Fruit fly (Drosophila melanogaster) whole organism, embryonic: ENCODE results near the gene Lamtor5.

Experiments
- Abd-B ChIP-seq: fragments of 200-800 bp; sonication (Bioruptor generic); optimal IDR thresholded peaks from 2 replicates; lab custom pipeline; 2018; ENCODE audit warnings: missing biosample characterization, mild to moderate bottlenecking, missing genetic modification characterization, moderate library complexity
- CG11504 ChIP-seq: fragments of 200-800 bp; sonication (Bioruptor generic); optimal IDR thresholded peaks from 3 replicates; lab custom pipeline; 2019; ENCODE audit warnings: missing biosample characterization, mild to moderate bottlenecking, missing genetic modification characterization, moderate library complexity
- CG12071 ChIP-seq: fragments of 200-800 bp; sonication (Bioruptor generic); optimal IDR thresholded peaks from 3 replicates; lab custom pipeline; 2018; ENCODE audit warnings: missing biosample characterization, mild to moderate bottlenecking, missing genetic modification characterization
- CG12942 ChIP-seq: fragments of 200-800 bp; sonication (Bioruptor generic); optimal IDR thresholded peaks from 3 replicates; lab custom pipeline; 2016; ENCODE audit warnings: missing biosample characterization, missing genetic modification characterization
- CG13287 ChIP-seq: fragments of 200-800 bp; sonication (Bioruptor generic); IDR thresholded peaks from 2 replicates; pipeline ENCODE4 v1.3.6; 2022; ENCODE audit warnings: missing biosample characterization, missing genetic modification characterization; ENCODE audit not compliant: partially characterized antibody
- CG14667 ChIP-seq: fragments of 200-800 bp; sonication (Bioruptor generic); IDR thresholded peaks from 2 replicates; pipeline ENCODE4 v1.3.6; 2022; ENCODE audit warnings: missing biosample characterization, missing genetic modification characterization
- CG15514 ChIP-seq: fragments of 200-800 bp; sonication (Bioruptor generic); optimal IDR thresholded peaks from 3 replicates; lab custom pipeline; 2017; ENCODE audit warnings: missing biosample characterization, missing genetic modification characterization, mild to moderate bottlenecking, moderate library complexity, missing genetic modification reagents
- CG15696 ChIP-seq: fragments of 200-800 bp; sonication (Bioruptor generic); optimal IDR thresholded peaks from 2 replicates; lab custom pipeline; 2019; ENCODE audit warnings: missing biosample characterization, mild to moderate bottlenecking, missing genetic modification characterization, moderate library complexity
- CG16813 ChIP-seq: fragments of 200-800 bp; sonication (Bioruptor generic); IDR thresholded peaks from 3 replicates; pipeline ENCODE4 v1.3.6; 2022; ENCODE audit warnings: missing biosample characterization, missing genetic modification characterization; ENCODE audit not compliant: partially characterized antibody
- CG2116 ChIP-seq: fragments of 200-800 bp; sonication (Bioruptor generic); optimal IDR thresholded peaks from 3 replicates; lab custom pipeline; 2018; ENCODE audit warnings: missing biosample characterization, mild to moderate bottlenecking, missing genetic modification characterization
- CG2120 ChIP-seq: fragments of 200-800 bp; sonication (Bioruptor generic); optimal IDR thresholded peaks from 3 replicates; lab custom pipeline; 2016; ENCODE audit warnings: missing biosample characterization, missing genetic modification characterization
- CG3163 ChIP-seq: fragments of 200-800 bp; sonication (Bioruptor generic); optimal IDR thresholded peaks from 3 replicates; lab custom pipeline; 2016; ENCODE audit warnings: missing biosample characterization, missing genetic modification characterization
- CG4617 ChIP-seq: fragments of 200-800 bp; sonication (Bioruptor generic); optimal IDR thresholded peaks from 3 replicates; lab custom pipeline; 2016; ENCODE audit warnings: missing biosample characterization, missing genetic modification characterization, borderline replicate concordance
- CoRest ChIP-seq: fragments of 200-800 bp; sonication (Bioruptor generic); optimal IDR thresholded peaks from 3 replicates; lab custom pipeline; 2018; ENCODE audit warnings: missing biosample characterization, mild to moderate bottlenecking, missing genetic modification characterization, moderate library complexity
- Doc3 ChIP-seq: fragments of 200-800 bp; sonication (Bioruptor generic); IDR thresholded peaks from 3 replicates; pipeline ENCODE4 v1.3.6; 2022; ENCODE audit warnings: missing biosample characterization, missing genetic modification characterization; ENCODE audit not compliant: partially characterized antibody
- Dp ChIP-seq: fragments of 200-800 bp; sonication (Bioruptor generic); optimal IDR thresholded peaks from 2 replicates; lab custom pipeline; 2018; ENCODE audit warnings: missing biosample characterization, mild to moderate bottlenecking, missing genetic modification characterization, moderate library complexity
- Dref ChIP-seq: fragments of 200-800 bp; sonication (Bioruptor generic); IDR thresholded peaks from 2 replicates; pipeline ENCODE4 v1.3.6; 2022; ENCODE audit warnings: missing biosample characterization, missing genetic modification characterization
- E2f2 ChIP-seq: fragments of 200-800 bp; sonication (Bioruptor generic); IDR thresholded peaks from 2 replicates; pipeline ENCODE4 v1.3.6; 2022; ENCODE audit warnings: missing biosample characterization, missing genetic modification characterization
- Ets65A ChIP-seq: fragments of 200-800 bp; sonication (Bioruptor generic); peaks from one replicate; lab custom pipeline; 2016; ENCODE audit warnings: missing biosample characterization, missing genetic modification characterization
- Fer1 ChIP-seq: fragments of 200-800 bp; sonication (Bioruptor generic); optimal IDR thresholded peaks from 2 replicates; lab custom pipeline; 2017; ENCODE audit warnings: missing biosample characterization, mild to moderate bottlenecking, missing genetic modification characterization
- GATAe ChIP-seq: fragments of 200-800 bp; sonication (Bioruptor generic); conservative IDR thresholded peaks from 2 replicates; pipeline ENCODE4 v1.3.6; 2022; ENCODE audit warnings: missing biosample characterization, missing genetic modification characterization
- H2.0 ChIP-seq: fragments of 200-800 bp; sonication (Bioruptor generic); IDR thresholded peaks from 2 replicates; pipeline ENCODE4 v1.3.6; 2022; ENCODE audit warnings: missing biosample characterization, missing genetic modification characterization
- HmgZ ChIP-seq: fragments of 200-800 bp; sonication (Bioruptor generic); optimal IDR thresholded peaks from 2 replicates; lab custom pipeline; 2018; ENCODE audit warnings: missing biosample characterization, mild to moderate bottlenecking, missing genetic modification characterization
- MESR4 ChIP-seq: fragments of 200-800 bp; sonication (Bioruptor generic); optimal IDR thresholded peaks from 2 replicates; lab custom pipeline; 2018; ENCODE audit warnings: missing biosample characterization, mild to moderate bottlenecking, missing genetic modification characterization, moderate library complexity
- Pdp1 ChIP-seq, 2 experiments: fragments of 200-800 bp; sonication (Bioruptor generic); optimal IDR thresholded peaks; 3 replicates each; lab custom pipeline; 2016; ENCODE audit warnings: missing biosample characterization in 2 of 2, missing genetic modification characterization in 2 of 2, mild to moderate bottlenecking in 1 of 2, moderate library complexity in 1 of 2
- Spps ChIP-seq: fragments of 200-800 bp; sonication (Bioruptor generic); optimal IDR thresholded peaks from 2 replicates; lab custom pipeline; 2018; ENCODE audit warnings: missing biosample characterization, mild to moderate bottlenecking, missing genetic modification characterization
- Sry-β ChIP-seq: fragments of 200-800 bp; sonication (Bioruptor generic); optimal IDR thresholded peaks from 2 replicates; lab custom pipeline; 2018; ENCODE audit warnings: missing biosample characterization, mild to moderate bottlenecking, missing genetic modification characterization, moderate library complexity
- YL-1 ChIP-seq: fragments of 200-800 bp; sonication (Bioruptor generic); optimal IDR thresholded peaks from 3 replicates; lab custom pipeline; 2017; ENCODE audit warnings: missing biosample characterization, mild to moderate bottlenecking, missing genetic modification characterization
- bbx ChIP-seq: fragments of 200-800 bp; sonication (Bioruptor generic); IDR thresholded peaks from 2 replicates; pipeline ENCODE4 v1.3.6; 2022; ENCODE audit warnings: missing biosample characterization, missing genetic modification characterization; ENCODE audit not compliant: partially characterized antibody
- chm ChIP-seq: fragments of 200-800 bp; sonication (Bioruptor generic); IDR thresholded peaks from 2 replicates; pipeline ENCODE4 v1.3.6; 2022; ENCODE audit warnings: missing biosample characterization, missing genetic modification characterization
- fu2 ChIP-seq: fragments of 200-800 bp; sonication (Bioruptor generic); optimal IDR thresholded peaks from 2 replicates; lab custom pipeline; 2016; ENCODE audit warnings: missing biosample characterization, missing genetic modification characterization
- hb ChIP-seq: fragments of 200-800 bp; sonication (Bioruptor generic); IDR thresholded peaks from 3 replicates; pipeline ENCODE4 v1.3.6; 2022; ENCODE audit warnings: missing biosample characterization, missing genetic modification characterization; ENCODE audit not compliant: partially characterized antibody
- knrl ChIP-seq: fragments of 200-800 bp; sonication (Bioruptor generic); IDR thresholded peaks from 3 replicates; pipeline ENCODE4 v1.3.6; 2022; ENCODE audit warnings: missing biosample characterization, missing genetic modification characterization; ENCODE audit not compliant: partially characterized antibody
- nom ChIP-seq: fragments of 200-800 bp; sonication (Bioruptor generic); optimal IDR thresholded peaks from 2 replicates; lab custom pipeline; 2017; ENCODE audit warnings: missing biosample characterization, missing genetic modification characterization, mild to moderate bottlenecking, moderate library complexity, missing genetic modification reagents
- pzg ChIP-seq: fragments of 200-800 bp; sonication (Bioruptor generic); optimal IDR thresholded peaks from 3 replicates; lab custom pipeline; 2018; ENCODE audit warnings: missing biosample characterization, mild to moderate bottlenecking, missing genetic modification characterization, moderate library complexity
- sens ChIP-seq: fragments of 200-800 bp; sonication (Bioruptor generic); peaks from one replicate; lab custom pipeline; 2016; ENCODE audit warnings: missing biosample characterization, missing genetic modification characterization
- seq ChIP-seq: fragments of 200-800 bp; sonication (Bioruptor generic); IDR thresholded peaks from 2 replicates; pipeline ENCODE4 v1.3.6; 2022; ENCODE audit warnings: missing biosample characterization, missing genetic modification characterization
- slbo ChIP-seq: fragments of 200-800 bp; sonication (Bioruptor generic); IDR thresholded peaks from 2 replicates; pipeline ENCODE4 v1.3.6; 2022; ENCODE audit warnings: missing biosample characterization, missing genetic modification characterization
- stwl ChIP-seq: fragments of 200-800 bp; sonication (Bioruptor generic); optimal IDR thresholded peaks from 3 replicates; lab custom pipeline; 2018; ENCODE audit warnings: missing biosample characterization, mild to moderate bottlenecking, missing genetic modification characterization, moderate library complexity
- unc-4 ChIP-seq: fragments of 200-800 bp; sonication (Bioruptor generic); IDR thresholded peaks from 2 replicates; pipeline ENCODE4 v1.3.6; 2022; ENCODE audit warnings: missing biosample characterization, missing genetic modification characterization; ENCODE audit not compliant: partially characterized antibody
- zen2 ChIP-seq: fragments of 200-800 bp; sonication (Bioruptor generic); IDR thresholded peaks from 3 replicates; pipeline ENCODE4 v1.3.6; 2022; ENCODE audit warnings: missing biosample characterization, missing genetic modification characterization; ENCODE audit not compliant: partially characterized antibody

Gene Lamtor5

DNA sequence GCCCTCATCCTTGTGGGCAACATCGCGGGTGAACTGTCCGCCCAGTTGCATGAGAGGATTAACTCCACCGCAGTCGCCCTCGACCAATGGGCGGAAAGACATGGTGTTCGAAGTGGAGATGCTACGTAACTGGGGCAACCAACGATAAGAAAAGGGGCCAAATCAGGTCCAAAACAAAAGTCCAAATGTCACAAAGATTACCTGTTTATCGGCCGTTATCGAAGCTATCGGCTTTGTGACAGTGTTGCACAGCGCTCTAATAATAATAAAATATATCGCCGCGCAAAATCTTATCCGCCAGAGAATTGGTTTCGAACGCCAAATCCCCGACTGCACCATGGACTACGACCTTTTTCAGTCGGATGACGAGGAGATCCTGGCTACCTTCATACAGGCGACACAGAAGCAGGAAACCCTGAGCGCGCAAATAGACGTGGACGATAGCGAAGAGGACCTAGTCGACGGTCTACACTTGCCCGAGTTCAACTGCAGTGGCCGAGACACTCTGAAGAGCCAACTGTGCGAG, 9.9 kb upstream of the Lamtor5 start, which contains the start of the genes CG14803 and Pex5 (continued):
- TF ChIP-seq Abd-B (GFP tag; lab: Kevin White, UChicago), result no peak
- TF ChIP-seq H2.0, result 0 out of 2 replicates have a peak, but pooled peaks have one; percentile 14
- TF ChIP-seq chm (GFP tag; lab: Robert Waterston, UW), result no peak
- TF ChIP-seq Doc3 (GFP tag; lab: Robert Waterston, UW), result peak; percentile 39; the same call in 1 of the 3 replicates
- TF ChIP-seq CG15514 (GFP tag; lab: Kevin White, UChicago), result peak; percentile 44
- no peak for TF ChIP-seq CG12942 (GFP tag; lab: Kevin White, UChicago)
- TF ChIP-seq slbo (GFP tag; lab: Robert Waterston, UW), result 0 out of 2 replicates have a peak, but pooled peaks have one; percentile 12
- TF ChIP-seq CG13287 (GFP tag; lab: Robert Waterston, UW), result peak; percentile 73
- TF ChIP-seq seq (GFP tag; lab: Robert Waterston, UW), result no peak
- no peak for TF ChIP-seq CG15696
- peak; percentile 54; the same call in 2 of the 3 replicates for TF ChIP-seq hb (GFP tag; lab: Robert Waterston, UW)
- TF ChIP-seq CG14667 (GFP tag; lab: Robert Waterston, UW), result no peak
- peak in 1 of 2 experiments; percentile 63 for TF ChIP-seq Pdp1 (GFP tag; optimal IDR thresholded peaks at IDR 0.05; lab: Kevin White, UChicago)
- TF ChIP-seq Spps, result no peak
- peak; percentile 43 for TF ChIP-seq Ets65A (GFP tag; lab: Kevin White, UChicago)
- peak; percentile 33 for TF ChIP-seq Fer1 (GFP tag; lab: Kevin White, UChicago)
- peak; percentile 3 for TF ChIP-seq CoRest (tag; lab: Kevin White, UChicago)
- TF ChIP-seq E2f2, result peak; percentile 84
- TF ChIP-seq nom (GFP tag; lab: Kevin White, UChicago), result peak; percentile 25
- TF ChIP-seq CG11504 (tag; lab: Kevin White, UChicago), result no peak
- TF ChIP-seq bbx, result peak; percentile 68; the same call in 1 of the 2 replicates
- peak; percentile 79 for TF ChIP-seq YL-1 (GFP tag; lab: Kevin White, UChicago)
- peak; percentile 27 for TF ChIP-seq HmgZ (tag; lab: Kevin White, UChicago)
- no peak for TF ChIP-seq CG3163 (GFP tag; lab: Kevin White, UChicago)
- TF ChIP-seq zen2 (GFP tag; lab: Robert Waterston, UW), result peak; percentile 56; the same call in 2 of the 3 replicates
- peak; percentile 21; the same call in 1 of the 2 replicates for TF ChIP-seq GATAe (GFP tag; lab: Robert Waterston, UW)
- no peak for TF ChIP-seq fu2
- peak; percentile 59 for TF ChIP-seq CG2116 (GFP tag; lab: Kevin White, UChicago)
- TF ChIP-seq Sry-β (GFP tag; lab: Kevin White, UChicago), result peak; percentile 8
- peak; percentile 77 for TF ChIP-seq Dref (GFP tag; lab: Robert Waterston, UW)
- peak; percentile 65 for TF ChIP-seq unc-4 (GFP tag; lab: Robert Waterston, UW)
- peak; percentile 45; the same call in 2 of the 3 replicates for TF ChIP-seq knrl
- peak; percentile 41 for TF ChIP-seq CG4617 (GFP tag; lab: Kevin White, UChicago)
- peak; percentile 78 for TF ChIP-seq MESR4 (GFP tag; lab: Kevin White, UChicago)
- TF ChIP-seq Dp, result peak; percentile 76
- TF ChIP-seq CG12071 (GFP tag; lab: Kevin White, UChicago), result no peak
- peak; percentile 82 for TF ChIP-seq stwl
- TF ChIP-seq CG2120 (GFP tag; lab: Kevin White, UChicago), result peak; percentile 31
- TF ChIP-seq CG16813 (GFP tag; lab: Robert Waterston, UW), result peak; percentile 65
- TF ChIP-seq pzg (GFP tag; lab: Kevin White, UChicago), result peak; percentile 54
- TF ChIP-seq sens (GFP tag; lab: Kevin White, UChicago), result peak; percentile 75
